Fruit fly (Drosophila melanogaster) whole organism, embryonic: ENCODE results near the gene Pink1.

Source experiments
- Aef1 ChIP-seq: fragments of 200-800 bp; sonication (Bioruptor generic); IDR thresholded peaks from 3 replicates; pipeline ENCODE4 v1.3.6; 2022; ENCODE audit warnings: missing biosample characterization, missing genetic modification characterization
- Atf6 ChIP-seq: fragments of 200-800 bp; sonication (Bioruptor generic); IDR thresholded peaks from 2 replicates; pipeline ENCODE4 v1.3.6; 2022; ENCODE audit warnings: missing biosample characterization, missing genetic modification characterization
- Awh ChIP-seq: fragments of 200-800 bp; sonication (Bioruptor generic); IDR thresholded peaks from 2 replicates; pipeline ENCODE4, ENCODE4 v1.3.6; 2022; ENCODE audit warnings: missing biosample characterization, missing genetic modification characterization
- CG11456 ChIP-seq: fragments of 200-800 bp; sonication (Bioruptor generic); IDR thresholded peaks from 3 replicates; pipeline ENCODE4 v1.3.6; 2022; ENCODE audit warnings: missing biosample characterization, missing genetic modification characterization
- CG11696 ChIP-seq: fragments of 200-800 bp; sonication (Bioruptor generic); IDR thresholded peaks from 2 replicates; pipeline ENCODE4 v1.3.6; 2022; ENCODE audit warnings: missing biosample characterization, missing genetic modification characterization
- CG12219 ChIP-seq: fragments of 200-800 bp; sonication (Bioruptor generic); optimal IDR thresholded peaks from 3 replicates; lab custom pipeline; 2018; ENCODE audit warnings: missing biosample characterization, mild to moderate bottlenecking, missing genetic modification characterization
- CG12942 ChIP-seq: fragments of 200-800 bp; sonication (Bioruptor generic); optimal IDR thresholded peaks from 3 replicates; lab custom pipeline; 2016; ENCODE audit warnings: missing biosample characterization, missing genetic modification characterization
- CG13296 ChIP-seq: fragments of 200-800 bp; sonication (Bioruptor generic); optimal IDR thresholded peaks from 3 replicates; lab custom pipeline; 2018; ENCODE audit warnings: missing biosample characterization, mild to moderate bottlenecking, missing genetic modification characterization
- CG14050 ChIP-seq: fragments of 200-800 bp; sonication (Bioruptor generic); IDR thresholded peaks from 3 replicates; pipeline ENCODE4 v1.3.6; 2022; ENCODE audit warnings: missing biosample characterization, missing genetic modification characterization
- CG17186 ChIP-seq: fragments of 200-800 bp; sonication (Bioruptor generic); optimal IDR thresholded peaks from 3 replicates; lab custom pipeline; 2017; ENCODE audit warnings: missing biosample characterization, missing genetic modification reagents, missing genetic modification characterization
- CG17385 ChIP-seq: fragments of 200-800 bp; sonication (Bioruptor generic); optimal IDR thresholded peaks from 3 replicates; lab custom pipeline; 2018; ENCODE audit warnings: missing biosample characterization, mild to moderate bottlenecking, missing genetic modification characterization
- CG17612 ChIP-seq: fragments of 200-800 bp; sonication (Bioruptor generic); IDR thresholded peaks from 2 replicates; pipeline ENCODE4 v1.3.6; 2022; ENCODE audit warnings: missing biosample characterization, missing genetic modification characterization
- CG17802 ChIP-seq: fragments of 200-800 bp; sonication (Bioruptor generic); optimal IDR thresholded peaks from 2 replicates; lab custom pipeline; 2018; ENCODE audit warnings: missing biosample characterization, mild to moderate bottlenecking, missing genetic modification characterization, moderate library complexity
- CG2889 ChIP-seq: fragments of 200-800 bp; sonication (Bioruptor generic); IDR thresholded peaks from 3 replicates; pipeline ENCODE4 v1.3.6; 2022; ENCODE audit warnings: missing biosample characterization, missing genetic modification characterization
- CG30431 ChIP-seq: fragments of 200-800 bp; sonication (Bioruptor generic); optimal IDR thresholded peaks from 2 replicates; lab custom pipeline; 2017; ENCODE audit warnings: missing biosample characterization, missing genetic modification characterization
- CG31365 ChIP-seq: fragments of 200-800 bp; sonication (Bioruptor generic); optimal IDR thresholded peaks from 2 replicates; lab custom pipeline; 2018; ENCODE audit warnings: missing biosample characterization, mild to moderate bottlenecking, missing genetic modification characterization
- CG32772 ChIP-seq: fragments of 200-800 bp; sonication (Bioruptor generic); IDR thresholded peaks from 2 replicates; pipeline ENCODE4 v1.3.6; 2022; ENCODE audit warnings: missing biosample characterization, missing genetic modification characterization
- CG4360 ChIP-seq: fragments of 200-800 bp; sonication (Bioruptor generic); IDR thresholded peaks from 2 replicates; pipeline ENCODE4 v1.3.6; 2022; ENCODE audit warnings: missing biosample characterization, missing genetic modification characterization
- CG6813 ChIP-seq: fragments of 200-800 bp; sonication (Bioruptor generic); optimal IDR thresholded peaks from 2 replicates; lab custom pipeline; 2017; ENCODE audit warnings: missing biosample characterization, missing genetic modification characterization, mild to moderate bottlenecking, moderate library complexity, missing genetic modification reagents
- CkIIα-i1 ChIP-seq: fragments of 200-800 bp; sonication (Bioruptor generic); IDR thresholded peaks from 2 replicates; pipeline ENCODE4 v1.3.6; 2022; ENCODE audit warnings: missing biosample characterization, missing genetic modification characterization
- E2f1 ChIP-seq: fragments of 200-800 bp; sonication (Bioruptor generic); IDR thresholded peaks from 2 replicates; pipeline ENCODE4 v1.3.6; 2022; ENCODE audit warnings: missing biosample characterization, missing genetic modification characterization
- ERR ChIP-seq: fragments of 200-800 bp; sonication (Bioruptor generic); optimal IDR thresholded peaks from 2 replicates; lab custom pipeline; 2016; ENCODE audit warnings: missing biosample characterization, missing genetic modification characterization
- Ets65A ChIP-seq: fragments of 200-800 bp; sonication (Bioruptor generic); peaks from one replicate; lab custom pipeline; 2016; ENCODE audit warnings: missing biosample characterization, missing genetic modification characterization
- Ets97D ChIP-seq: fragments of 200-800 bp; sonication (Bioruptor generic); optimal IDR thresholded peaks from 3 replicates; lab custom pipeline; 2016; ENCODE audit warnings: missing biosample characterization, missing genetic modification characterization
- HLH4C ChIP-seq: fragments of 200-800 bp; sonication (Bioruptor generic); IDR thresholded peaks from 3 replicates; pipeline ENCODE4 v1.3.6; 2022; ENCODE audit warnings: missing biosample characterization, missing genetic modification characterization; ENCODE audit not compliant: partially characterized antibody
- MBD-R2 ChIP-seq: fragments of 200-800 bp; sonication (Bioruptor generic); IDR thresholded peaks from 2 replicates; pipeline ENCODE4 v1.3.6; 2022; ENCODE audit warnings: missing biosample characterization, missing genetic modification characterization
- Mad ChIP-seq: fragments of 200-800 bp; sonication (Bioruptor generic); optimal IDR thresholded peaks from 2 replicates; lab custom pipeline; 2016; ENCODE audit warnings: missing biosample characterization, missing genetic modification characterization
- Nf-YA ChIP-seq: fragments of 200-800 bp; sonication (Bioruptor generic); IDR thresholded peaks from 2 replicates; pipeline ENCODE4 v1.3.6; 2022; ENCODE audit warnings: missing biosample characterization, missing genetic modification characterization
- Nf-YC ChIP-seq: fragments of 200-800 bp; optimal IDR thresholded peaks from 3 replicates; lab custom pipeline; 2019; ENCODE audit warnings: missing biosample characterization, mild to moderate bottlenecking, missing genetic modification characterization, moderate library complexity
- Oaz ChIP-seq: fragments of 200-800 bp; sonication (Bioruptor generic); IDR thresholded peaks from 2 replicates; pipeline ENCODE4 v1.3.6; 2022; ENCODE audit warnings: missing biosample characterization, missing genetic modification characterization
- Rx ChIP-seq: fragments of 200-800 bp; sonication (Bioruptor generic); IDR thresholded peaks from 2 replicates; pipeline ENCODE4 v1.3.6; 2022; ENCODE audit warnings: missing biosample characterization, missing genetic modification characterization
- Scr ChIP-seq: fragments of 200-800 bp; sonication (Bioruptor generic); IDR thresholded peaks from 2 replicates; pipeline ENCODE4 v1.3.6; 2022; ENCODE audit warnings: missing biosample characterization, missing genetic modification characterization; ENCODE audit not compliant: partially characterized antibody
- Spps ChIP-seq: fragments of 200-800 bp; sonication (Bioruptor generic); optimal IDR thresholded peaks from 2 replicates; lab custom pipeline; 2018; ENCODE audit warnings: missing biosample characterization, mild to moderate bottlenecking, missing genetic modification characterization
- al ChIP-seq: fragments of 200-800 bp; sonication (Bioruptor generic); IDR thresholded peaks from 2 replicates; pipeline ENCODE4 v1.3.6; 2022; ENCODE audit warnings: missing biosample characterization, missing genetic modification characterization
- bbx ChIP-seq: fragments of 200-800 bp; sonication (Bioruptor generic); IDR thresholded peaks from 2 replicates; pipeline ENCODE4 v1.3.6; 2022; ENCODE audit warnings: missing biosample characterization, missing genetic modification characterization; ENCODE audit not compliant: partially characterized antibody
- esg ChIP-seq: fragments of 200-800 bp; sonication (Bioruptor generic); conservative IDR thresholded peaks from 2 replicates; pipeline ENCODE4 v1.3.6; 2022; ENCODE audit warnings: missing biosample characterization, missing genetic modification characterization
- fd102C ChIP-seq: fragments of 200-800 bp; sonication (Bioruptor generic); optimal IDR thresholded peaks from 2 replicates; lab custom pipeline; 2018; ENCODE audit warnings: missing biosample characterization, mild to moderate bottlenecking, missing genetic modification characterization, moderate library complexity
- gfzf ChIP-seq: fragments of 200-800 bp; sonication (Bioruptor generic); optimal IDR thresholded peaks from 2 replicates; lab custom pipeline; 2016; ENCODE audit warnings: missing biosample characterization, mild to moderate bottlenecking, missing genetic modification characterization, moderate library complexity
- hbn ChIP-seq: fragments of 200-800 bp; sonication (Bioruptor generic); IDR thresholded peaks from 2 replicates; pipeline ENCODE4 v1.3.6; 2022; ENCODE audit warnings: missing biosample characterization, missing genetic modification characterization; ENCODE audit not compliant: partially characterized antibody
- hkb ChIP-seq, 2 experiments: fragments of 200-800 bp in 1 of 2; fragments of >200 bp in 1 of 2; sonication (Bioruptor generic) in 1 of 2; IDR thresholded peaks in 1 of 2; optimal IDR thresholded peaks in 1 of 2; 2 replicates each; pipeline versions ENCODE4 v1.3.6 to Lab custom; 2017 to 2022; ENCODE audit warnings: missing biosample characterization in 1 of 2, missing genetic modification characterization in 1 of 2
- inv ChIP-seq: fragments of 200-800 bp; sonication (Bioruptor generic); IDR thresholded peaks from 2 replicates; pipeline ENCODE4 v1.3.6; 2022; ENCODE audit warnings: missing biosample characterization, missing genetic modification characterization; ENCODE audit not compliant: partially characterized antibody
- jumu ChIP-seq: fragments of 200-800 bp; sonication (Bioruptor generic); optimal IDR thresholded peaks from 3 replicates; lab custom pipeline; 2016; ENCODE audit warnings: missing biosample characterization, missing genetic modification characterization
- odd ChIP-seq: fragments of 200-800 bp; sonication (Bioruptor generic); optimal IDR thresholded peaks from 2 replicates; lab custom pipeline; 2017; ENCODE audit warnings: missing biosample characterization, mild to moderate bottlenecking, missing genetic modification characterization
- pho ChIP-seq: fragments of 200-800 bp; sonication (Bioruptor generic); optimal IDR thresholded peaks from 2 replicates; lab custom pipeline; 2016; ENCODE audit warnings: missing biosample characterization, missing genetic modification characterization
- pnt ChIP-seq: fragments of 200-800 bp; sonication (Bioruptor generic); optimal IDR thresholded peaks from 3 replicates; lab custom pipeline; 2016; ENCODE audit warnings: missing biosample characterization, missing genetic modification characterization
- schlank ChIP-seq: fragments of 200-800 bp; sonication (Bioruptor generic); optimal IDR thresholded peaks from 2 replicates; lab custom pipeline; 2018; ENCODE audit warnings: missing biosample characterization, mild to moderate bottlenecking, missing genetic modification characterization
- scrt ChIP-seq: fragments of 200-800 bp; sonication (Bioruptor generic); optimal IDR thresholded peaks from 2 replicates; lab custom pipeline; 2018; ENCODE audit warnings: missing biosample characterization, mild to moderate bottlenecking, missing genetic modification characterization, moderate library complexity
- sisA ChIP-seq: fragments of 200-800 bp; sonication (Bioruptor generic); IDR thresholded peaks from 2 replicates; pipeline ENCODE4 v1.3.6; 2022; ENCODE audit warnings: missing biosample characterization, missing genetic modification characterization
- tgo ChIP-seq: fragments of 200-800 bp; sonication (Bioruptor generic); IDR thresholded peaks from 3 replicates; pipeline ENCODE4 v1.3.6; 2022; ENCODE audit warnings: missing biosample characterization, missing genetic modification characterization
- unc-4 ChIP-seq: fragments of 200-800 bp; sonication (Bioruptor generic); IDR thresholded peaks from 2 replicates; pipeline ENCODE4 v1.3.6; 2022; ENCODE audit warnings: missing biosample characterization, missing genetic modification characterization; ENCODE audit not compliant: partially characterized antibody
- zf30C ChIP-seq: fragments of 200-800 bp; sonication (Bioruptor generic); optimal IDR thresholded peaks from 3 replicates; lab custom pipeline; 2018; ENCODE audit warnings: missing biosample characterization, mild to moderate bottlenecking, missing genetic modification characterization

Pink1 gene

DNA sequence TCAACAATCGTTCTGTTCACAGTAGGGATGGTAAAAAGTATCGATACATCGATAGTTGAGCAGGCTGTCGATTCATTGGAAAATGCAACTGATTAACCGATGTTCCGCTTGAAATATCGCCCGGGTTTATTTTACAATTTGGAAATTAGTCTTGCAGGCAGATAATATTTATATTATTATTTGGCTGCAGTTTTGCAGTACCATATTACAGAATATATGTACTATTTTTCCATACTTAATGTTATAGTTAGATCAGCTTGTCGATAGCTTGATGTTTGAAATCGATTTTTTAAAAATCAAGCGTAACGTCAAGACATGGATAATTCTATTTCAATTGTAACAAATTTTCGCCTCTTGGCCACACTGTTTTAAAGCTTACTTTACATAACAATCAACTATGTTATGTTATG is 11.4 kb downstream of the Pink1 start, which contains the start of gene CG14442 (continued):
- TF ChIP-seq Mad (peak; percentile 26), zf30C (GFP tag; lab: Kevin White, UChicago) (no peak), schlank (tag; lab: Kevin White, UChicago) (no peak), CG31365 (tag; lab: Kevin White, UChicago) (no peak), Scr (GFP tag; lab: Robert Waterston, UW) (peak; percentile 92), gfzf (GFP tag; lab: Kevin White, UChicago) (peak; percentile 58), CG2889 (no peak), CkIIα-i1 (GFP tag; lab: Robert Waterston, UW) (no peak), tgo (GFP tag; lab: Robert Waterston, UW) (no peak), MBD-R2 (peak; percentile 8; the same call in 1 of the 2 replicates), E2f1 (GFP tag; lab: Robert Waterston, UW) (no peak), Aef1 (GFP tag; lab: Robert Waterston, UW) (0 out of 3 replicates have a peak, but pooled peaks have one; percentile 14), CG12219 (no peak), CG17186 (GFP tag; lab: Kevin White, UChicago) (peak; percentile 16), Atf6 (GFP tag; lab: Robert Waterston, UW) (no peak), CG11696 (GFP tag; lab: Robert Waterston, UW) (no peak), Ets65A (GFP tag; lab: Kevin White, UChicago) (peak; percentile 76), ERR (no peak), Rx (no peak), CG17612 (GFP tag; lab: Robert Waterston, UW) (no peak), CG17802 (tag; lab: Kevin White, UChicago) (no peak), Nf-YA (GFP tag; lab: Robert Waterston, UW) (no peak), Nf-YC (tag; lab: Kevin White, UChicago) (peak; percentile 27), scrt (GFP tag; lab: Kevin White, UChicago) (no peak), CG32772 (no peak), Oaz (no peak), fd102C (no peak), inv (GFP tag; lab: Robert Waterston, UW) (peak; percentile 90), CG12942 (GFP tag; lab: Kevin White, UChicago) (peak; percentile 9), odd (GFP tag; lab: Kevin White, UChicago) (no peak), sisA (GFP tag; lab: Robert Waterston, UW) (no peak), bbx (peak; percentile 91), CG11456 (GFP tag; lab: Robert Waterston, UW) (no peak), jumu (GFP tag; lab: Kevin White, UChicago) (no peak), al (0 out of 2 replicates have a peak, but pooled peaks have one; percentile 13), CG4360 (GFP tag; lab: Robert Waterston, UW) (no peak), HLH4C (GFP tag; lab: Robert Waterston, UW) (peak; percentile 94), Spps (tag; lab: Kevin White, UChicago) (no peak), unc-4 (GFP tag; lab: Robert Waterston, UW) (peak; percentile 93), CG30431 (GFP tag; lab: Kevin White, UChicago) (no peak), CG6813 (GFP tag; lab: Kevin White, UChicago) (no peak), Ets97D (GFP tag; lab: Kevin White, UChicago) (peak; percentile 68), CG14050 (GFP tag; lab: Robert Waterston, UW) (no peak), esg (no peak), hkb (optimal IDR thresholded peaks at IDR 0.05; lab: Kevin White, UChicago) (no peak), hkb (GFP tag; IDR thresholded peaks at IDR 0.05; lab: Robert Waterston, UW) (no peak), Awh (no peak), pho (GFP tag; lab: Kevin White, UChicago) (peak; percentile 24), hbn (GFP tag; lab: Robert Waterston, UW) (peak; percentile 93), CG17385 (no peak), CG13296 (peak; percentile 29), pnt (GFP tag; lab: Kevin White, UChicago) (no peak)
